Fruit fly (Drosophila melanogaster) whole organism, embryonic: ENCODE measurements around the gene mil.

Experiments
- Adf1 ChIP-seq: fragments of 200-800 bp; sonication (Bioruptor generic); IDR thresholded peaks from 2 replicates; pipeline ENCODE4 v1.3.6; 2022; ENCODE audit warnings: missing biosample characterization, missing genetic modification characterization
- Asciz ChIP-seq: fragments of 200-800 bp; sonication (Bioruptor generic); optimal IDR thresholded peaks from 2 replicates; lab custom pipeline; 2017; ENCODE audit warnings: missing biosample characterization, mild to moderate bottlenecking, missing genetic modification characterization, missing genetic modification reagents
- Bteb2 ChIP-seq: fragments of 200-800 bp; sonication (Bioruptor generic); optimal IDR thresholded peaks from 2 replicates; lab custom pipeline; 2016; ENCODE audit warnings: missing biosample characterization, missing genetic modification characterization
- CG10321 ChIP-seq: fragments of 200-800 bp; sonication (Bioruptor generic); IDR thresholded peaks from 2 replicates; pipeline ENCODE4 v1.3.6; 2022; ENCODE audit warnings: missing biosample characterization, missing genetic modification characterization
- CG10565 ChIP-seq: fragments of 200-800 bp; sonication (Bioruptor generic); optimal IDR thresholded peaks from 3 replicates; lab custom pipeline; 2016; ENCODE audit warnings: missing biosample characterization, mild to moderate bottlenecking, missing genetic modification characterization
- CG11723 ChIP-seq: fragments of 200-800 bp; sonication (Bioruptor generic); optimal IDR thresholded peaks from 2 replicates; lab custom pipeline; 2017; ENCODE audit warnings: missing biosample characterization, mild to moderate bottlenecking, missing genetic modification characterization
- CG12104 ChIP-seq: fragments of 200-800 bp; sonication (Bioruptor generic); optimal IDR thresholded peaks from 3 replicates; lab custom pipeline; 2016; ENCODE audit warnings: missing biosample characterization, missing genetic modification characterization
- CG12155 ChIP-seq: fragments of 200-800 bp; sonication (Bioruptor generic); optimal IDR thresholded peaks from 3 replicates; lab custom pipeline; 2016; ENCODE audit warnings: missing biosample characterization, missing genetic modification characterization
- CG12236 ChIP-seq: fragments of 200-800 bp; sonication (Bioruptor generic); optimal IDR thresholded peaks from 2 replicates; lab custom pipeline; 2016; ENCODE audit warnings: missing biosample characterization, missing genetic modification characterization
- CG14050 ChIP-seq: fragments of 200-800 bp; sonication (Bioruptor generic); IDR thresholded peaks from 3 replicates; pipeline ENCODE4 v1.3.6; 2022; ENCODE audit warnings: missing biosample characterization, missing genetic modification characterization
- CG14441 ChIP-seq: fragments of 200-800 bp; sonication (Bioruptor generic); IDR thresholded peaks from 2 replicates; pipeline ENCODE4 v1.3.6; 2022; ENCODE audit warnings: missing biosample characterization, missing genetic modification characterization
- CG14860 ChIP-seq: fragments of 200-800 bp; sonication (Bioruptor generic); IDR thresholded peaks from 3 replicates; pipeline ENCODE4 v1.3.6; 2022; ENCODE audit warnings: missing biosample characterization, missing genetic modification characterization; ENCODE audit not compliant: partially characterized antibody
- CG15011 ChIP-seq: fragments of 200-800 bp; sonication (Bioruptor generic); optimal IDR thresholded peaks from 3 replicates; lab custom pipeline; 2018; ENCODE audit warnings: missing biosample characterization, mild to moderate bottlenecking, missing genetic modification characterization
- CG15696 ChIP-seq: fragments of 200-800 bp; sonication (Bioruptor generic); optimal IDR thresholded peaks from 2 replicates; lab custom pipeline; 2019; ENCODE audit warnings: missing biosample characterization, mild to moderate bottlenecking, missing genetic modification characterization, moderate library complexity
- CG1647 ChIP-seq: fragments of 200-800 bp; sonication (Bioruptor generic); optimal IDR thresholded peaks from 3 replicates; lab custom pipeline; 2016; ENCODE audit warnings: missing biosample characterization, missing genetic modification characterization
- CG1792 ChIP-seq: fragments of 200-800 bp; sonication (Bioruptor generic); optimal IDR thresholded peaks from 2 replicates; lab custom pipeline; 2016; ENCODE audit warnings: missing biosample characterization, missing genetic modification characterization
- CG30431 ChIP-seq: fragments of 200-800 bp; sonication (Bioruptor generic); optimal IDR thresholded peaks from 2 replicates; lab custom pipeline; 2017; ENCODE audit warnings: missing biosample characterization, missing genetic modification characterization
- CG31388 ChIP-seq: fragments of 200-800 bp; sonication (Bioruptor generic); optimal IDR thresholded peaks from 2 replicates; lab custom pipeline; 2016; ENCODE audit warnings: missing biosample characterization, missing genetic modification characterization
- CG33213 ChIP-seq: fragments of 200-800 bp; sonication (Bioruptor generic); optimal IDR thresholded peaks from 3 replicates; lab custom pipeline; 2016; ENCODE audit warnings: missing biosample characterization, missing genetic modification characterization
- CG34422 ChIP-seq: fragments of 200-800 bp; sonication (Bioruptor generic); IDR thresholded peaks from 3 replicates; pipeline ENCODE4 v1.3.6; 2022; ENCODE audit warnings: missing biosample characterization, missing genetic modification characterization
- CG3995 ChIP-seq: fragments of 200-800 bp; sonication (Bioruptor generic); optimal IDR thresholded peaks from 3 replicates; lab custom pipeline; 2016; ENCODE audit warnings: missing biosample characterization, missing genetic modification characterization
- CG4707 ChIP-seq: fragments of 200-800 bp; sonication (Bioruptor generic); optimal IDR thresholded peaks from 2 replicates; lab custom pipeline; 2018; ENCODE audit warnings: missing biosample characterization, mild to moderate bottlenecking, missing genetic modification characterization, moderate library complexity
- CG7928 ChIP-seq: fragments of 200-800 bp; sonication (Bioruptor generic); optimal IDR thresholded peaks from 2 replicates; lab custom pipeline; 2017; ENCODE audit warnings: missing biosample characterization, mild to moderate bottlenecking, missing genetic modification characterization
- CG7963 ChIP-seq: fragments of 200-800 bp; sonication (Bioruptor generic); IDR thresholded peaks from 3 replicates; pipeline ENCODE4 v1.3.6; 2022; ENCODE audit warnings: missing biosample characterization, missing genetic modification characterization; ENCODE audit not compliant: partially characterized antibody
- CG8765 ChIP-seq: fragments of 200-800 bp; sonication (Bioruptor generic); IDR thresholded peaks from 2 replicates; pipeline ENCODE4 v1.3.6; 2022; ENCODE audit warnings: missing biosample characterization, missing genetic modification characterization
- CG9797 ChIP-seq: fragments of 200-800 bp; sonication (Bioruptor generic); optimal IDR thresholded peaks from 3 replicates; lab custom pipeline; 2018; ENCODE audit warnings: missing biosample characterization, mild to moderate bottlenecking, missing genetic modification characterization
- CG9876 ChIP-seq: fragments of 200-800 bp; sonication (Bioruptor generic); optimal IDR thresholded peaks from 2 replicates; lab custom pipeline; 2016; ENCODE audit warnings: missing biosample characterization, missing genetic modification characterization
- Dad ChIP-seq: fragments of 200-800 bp; sonication (Bioruptor generic); optimal IDR thresholded peaks from 3 replicates; lab custom pipeline; 2016; ENCODE audit warnings: missing biosample characterization, missing genetic modification characterization
- Dek ChIP-seq: fragments of 200-800 bp; sonication (Bioruptor generic); optimal IDR thresholded peaks from 3 replicates; lab custom pipeline; 2019; ENCODE audit warnings: missing biosample characterization, mild to moderate bottlenecking, missing genetic modification characterization, moderate library complexity
- Gsc ChIP-seq: fragments of 200-800 bp; sonication (Bioruptor generic); IDR thresholded peaks from 2 replicates; pipeline ENCODE4 v1.3.6; 2022; ENCODE audit warnings: missing biosample characterization, missing genetic modification characterization
- HLH3B ChIP-seq: fragments of 200-800 bp; sonication (Bioruptor generic); IDR thresholded peaks from 2 replicates; pipeline ENCODE4 v1.3.6; 2022; ENCODE audit warnings: missing biosample characterization, missing genetic modification characterization
- HLHmδ ChIP-seq: fragments of 200-800 bp; sonication (Bioruptor generic); optimal IDR thresholded peaks from 2 replicates; lab custom pipeline; 2018; ENCODE audit warnings: missing biosample characterization, mild to moderate bottlenecking, missing genetic modification characterization, moderate library complexity
- Hmx ChIP-seq: fragments of 200-800 bp; sonication (Bioruptor generic); optimal IDR thresholded peaks from 2 replicates; lab custom pipeline; 2016; ENCODE audit warnings: missing biosample characterization, missing genetic modification characterization
- Mad ChIP-seq: fragments of 200-800 bp; sonication (Bioruptor generic); optimal IDR thresholded peaks from 2 replicates; lab custom pipeline; 2016; ENCODE audit warnings: missing biosample characterization, missing genetic modification characterization
- Ssrp ChIP-seq: fragments of 200-800 bp; sonication (Bioruptor generic); optimal IDR thresholded peaks from 2 replicates; lab custom pipeline; 2018; ENCODE audit warnings: missing biosample characterization, mild to moderate bottlenecking, missing genetic modification characterization, moderate library complexity
- da ChIP-seq: fragments of 200-800 bp; sonication (Bioruptor generic); optimal IDR thresholded peaks from 2 replicates; lab custom pipeline; 2016; ENCODE audit warnings: missing biosample characterization, missing genetic modification characterization
- gcm ChIP-seq: fragments of 200-800 bp; sonication (Bioruptor generic); optimal IDR thresholded peaks from 2 replicates; lab custom pipeline; 2019; ENCODE audit warnings: missing biosample characterization, mild to moderate bottlenecking, missing genetic modification characterization, moderate library complexity
- jing ChIP-seq: fragments of 200-800 bp; sonication (Bioruptor generic); optimal IDR thresholded peaks from 2 replicates; lab custom pipeline; 2018; ENCODE audit warnings: missing biosample characterization, mild to moderate bottlenecking, missing genetic modification characterization
- kay ChIP-seq: fragments of 200-800 bp; sonication (Bioruptor generic); optimal IDR thresholded peaks from 2 replicates; lab custom pipeline; 2016; ENCODE audit warnings: missing biosample characterization, missing genetic modification characterization
- maf-S ChIP-seq: fragments of 200-800 bp; sonication (Bioruptor generic); optimal IDR thresholded peaks from 2 replicates; lab custom pipeline; 2016; ENCODE audit warnings: missing biosample characterization, missing genetic modification characterization
- pnt ChIP-seq: fragments of 200-800 bp; sonication (Bioruptor generic); optimal IDR thresholded peaks from 3 replicates; lab custom pipeline; 2016; ENCODE audit warnings: missing biosample characterization, missing genetic modification characterization
- psq ChIP-seq: fragments of 200-800 bp; sonication (Bioruptor generic); optimal IDR thresholded peaks from 2 replicates; lab custom pipeline; 2017; ENCODE audit warnings: missing biosample characterization, missing genetic modification characterization
- repo ChIP-seq: fragments of 200-800 bp; sonication (Bioruptor generic); optimal IDR thresholded peaks from 2 replicates; lab custom pipeline; 2016; ENCODE audit warnings: missing biosample characterization, missing genetic modification characterization
- ro ChIP-seq: fragments of 200-800 bp; sonication (Bioruptor generic); IDR thresholded peaks from 2 replicates; pipeline ENCODE4 v1.3.6; 2022; ENCODE audit warnings: missing biosample characterization, missing genetic modification characterization
- ssp ChIP-seq: fragments of 200-800 bp; sonication (Bioruptor generic); IDR thresholded peaks from 2 replicates; pipeline ENCODE4 v1.3.6; 2022; ENCODE audit warnings: missing biosample characterization, missing genetic modification characterization
- stwl ChIP-seq: fragments of 200-800 bp; sonication (Bioruptor generic); optimal IDR thresholded peaks from 3 replicates; lab custom pipeline; 2018; ENCODE audit warnings: missing biosample characterization, mild to moderate bottlenecking, missing genetic modification characterization, moderate library complexity
- toy ChIP-seq: fragments of 200-800 bp; sonication (Bioruptor generic); IDR thresholded peaks from 2 replicates; pipeline ENCODE4 v1.3.6; 2022; ENCODE audit warnings: missing biosample characterization, missing genetic modification characterization
- trh ChIP-seq: fragments of 200-800 bp; sonication (Bioruptor generic); optimal IDR thresholded peaks from 2 replicates; lab custom pipeline; 2016; ENCODE audit warnings: missing biosample characterization, missing genetic modification characterization
- ttk ChIP-seq: fragments of 200-800 bp; sonication (Bioruptor generic); IDR thresholded peaks from 2 replicates; pipeline ENCODE4 v2.1.2; 2022; ENCODE audit warnings: missing biosample characterization, missing genetic modification characterization
- unpg ChIP-seq: fragments of 200-800 bp; sonication (Bioruptor generic); optimal IDR thresholded peaks from 3 replicates; lab custom pipeline; 2018; ENCODE audit warnings: missing biosample characterization, mild to moderate bottlenecking, missing genetic modification characterization, moderate library complexity
- vnd ChIP-seq: fragments of 200-800 bp; sonication (Bioruptor generic); IDR thresholded peaks from 3 replicates; pipeline ENCODE4 v1.3.6; 2022; ENCODE audit warnings: missing biosample characterization, missing genetic modification characterization; ENCODE audit not compliant: partially characterized antibody
- z ChIP-seq: fragments of 200-800 bp; sonication (Bioruptor generic); IDR thresholded peaks from 3 replicates; pipeline ENCODE4 v1.3.6; 2022; ENCODE audit warnings: missing biosample characterization, missing genetic modification characterization
- zen ChIP-seq: fragments of 200-800 bp; sonication (Bioruptor generic); optimal IDR thresholded peaks from 3 replicates; lab custom pipeline; 2018; ENCODE audit warnings: missing biosample characterization, mild to moderate bottlenecking, missing genetic modification characterization, moderate library complexity

mil gene

dm6 chr3R:27953890-27954289 lies 41.6 kb downstream of the mil start, which contains the start of gene CG4951 (continued):
- TF ChIP-seq HLHmδ (GFP tag; lab: Kevin White, UChicago) (no peak), CG7963 (no peak), CG15011 (no peak), CG34422 (GFP tag; lab: Robert Waterston, UW) (0 out of 3 replicates have a peak, but pooled peaks have one; percentile 17), toy (no peak), z (no peak), ro (GFP tag; lab: Robert Waterston, UW) (no peak), CG14441 (no peak), CG8765 (GFP tag; lab: Robert Waterston, UW) (no peak), CG14860 (GFP tag; lab: Robert Waterston, UW) (peak; percentile 53; the same call in 2 of the 3 replicates), CG9876 (GFP tag; lab: Kevin White, UChicago) (no peak), CG12104 (GFP tag; lab: Kevin White, UChicago) (no peak), Dek (tag; lab: Kevin White, UChicago) (no peak), unpg (GFP tag; lab: Kevin White, UChicago) (no peak), CG31388 (GFP tag; lab: Kevin White, UChicago) (no peak), pnt (GFP tag; lab: Kevin White, UChicago) (no peak), Asciz (GFP tag; lab: Kevin White, UChicago) (no peak), Ssrp (tag; lab: Kevin White, UChicago) (no peak), psq (GFP tag; lab: Kevin White, UChicago) (no peak), repo (GFP tag; lab: Kevin White, UChicago) (no peak), ssp (GFP tag; lab: Robert Waterston, UW) (no peak), gcm (no peak), CG1792 (GFP tag; lab: Kevin White, UChicago) (no peak), CG11723 (GFP tag; lab: Kevin White, UChicago) (no peak), Adf1 (no peak), CG10565 (GFP tag; lab: Kevin White, UChicago) (no peak), Bteb2 (GFP tag; lab: Kevin White, UChicago) (no peak), CG14050 (GFP tag; lab: Robert Waterston, UW) (no peak), CG30431 (GFP tag; lab: Kevin White, UChicago) (no peak), stwl (peak; percentile 64), da (GFP tag; lab: Kevin White, UChicago) (no peak), Dad (GFP tag; lab: Kevin White, UChicago) (no peak), trh (GFP tag; lab: Kevin White, UChicago) (no peak), CG10321 (GFP tag; lab: Robert Waterston, UW) (no peak), jing (GFP tag; lab: Kevin White, UChicago) (no peak), CG7928 (GFP tag; lab: Kevin White, UChicago) (peak; percentile 56), Mad (no peak), CG15696 (tag; lab: Kevin White, UChicago) (no peak), ttk (GFP tag; lab: Robert Waterston, UW) (no peak), CG33213 (no peak), CG3995 (GFP tag; lab: Kevin White, UChicago) (no peak), CG12236 (no peak), maf-S (GFP tag; lab: Kevin White, UChicago) (no peak), CG12155 (GFP tag; lab: Kevin White, UChicago) (no peak), Hmx (no peak), CG9797 (peak; percentile 95), HLH3B (GFP tag; lab: Robert Waterston, UW) (no peak), vnd (peak; percentile 36; the same call in 1 of the 3 replicates), CG4707 (GFP tag; lab: Kevin White, UChicago) (no peak), kay (GFP tag; lab: Kevin White, UChicago) (no peak), Gsc (GFP tag; lab: Robert Waterston, UW) (no peak), zen (tag; lab: Kevin White, UChicago) (peak; percentile 13), CG1647 (no peak)
